Worm (Caenorhabditis elegans): ENCODE measurements around the gene K04H4.5.

ce11 chrIII:9366971-9367370, 7.8 kb downstream of the K04H4.5 start, which contains the start of gene crn-6:
- TF ChIP-seq unc-3 (GFP tag; conservative IDR thresholded peaks at IDR 0.05) (no peak), unc-3 (tag; optimal IDR thresholded peaks at IDR 0.05) (no peak), pqm-1 (tag; optimal IDR thresholded peaks at IDR 0.05) (no peak), nhr-11 (tag; optimal IDR thresholded peaks at IDR 0.05) (no peak), pha-4 (tag; optimal IDR thresholded peaks at IDR 0.05) (no peak), F13H6.1 (tag; optimal IDR thresholded peaks at IDR 0.05) (no peak), dve-1 (tag; optimal IDR thresholded peaks at IDR 0.05) (no peak)
